Worm (Caenorhabditis elegans): ENCODE results near the gene oac-15.
A peak's percentile ranks its signal among the peaks of the same experiment; 100 is the strongest.

DNA sequence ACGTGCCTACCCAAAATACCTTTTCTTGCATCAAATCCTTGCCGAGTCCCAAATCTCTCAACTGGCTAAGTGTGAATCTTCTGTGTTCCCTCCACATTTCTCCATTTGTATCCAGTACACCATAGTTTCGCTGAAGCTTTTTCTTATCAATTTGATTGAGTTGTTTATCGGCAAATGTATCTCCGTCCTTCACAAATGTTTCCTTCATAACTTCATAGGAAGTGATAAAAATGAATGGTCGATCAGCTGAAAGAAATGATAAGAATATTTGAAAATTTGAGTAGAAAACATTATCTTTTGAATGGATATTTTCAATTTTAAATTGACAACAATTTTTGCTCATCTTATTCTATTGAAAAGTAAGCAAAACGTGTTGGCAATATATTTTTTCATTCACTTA, 34.5 kb downstream of the oac-15 start:
- TF ChIP-seq hmg-11 (tag; optimal IDR thresholded peaks at IDR 0.05) (no peak), snpc-4 (tag; optimal IDR thresholded peaks at IDR 0.05) (no peak), ama-1 (optimal IDR thresholded peaks at IDR 0.05) (no peak), tbx-2 (tag; optimal IDR thresholded peaks at IDR 0.05) (no peak), unc-62 (GFP tag; optimal IDR thresholded peaks at IDR 0.05) (no peak), nhr-76 (tag; optimal IDR thresholded peaks at IDR 0.05) (no peak), nhr-28 (tag; optimal IDR thresholded peaks at IDR 0.05) (no peak), nhr-11 (tag; optimal IDR thresholded peaks at IDR 0.05) (no peak), pqm-1 (tag; optimal IDR thresholded peaks at IDR 0.05) (peak; percentile 35), pha-4 (tag; optimal IDR thresholded peaks at IDR 0.05) (no peak), nfya-1 (tag; optimal IDR thresholded peaks at IDR 0.05; ENCODE audit: insufficient read depth) (no peak), skn-1 (tag; optimal IDR thresholded peaks at IDR 0.05) (no peak)

Data from whole organism, L3 larva.